Fruit fly (Drosophila melanogaster) whole organism, embryonic: ENCODE results near the gene CG14194.

ENCODE experiments used
- CG10543 ChIP-seq: fragments of 200-800 bp; sonication (Bioruptor generic); optimal IDR thresholded peaks from 3 replicates; lab custom pipeline; 2017; ENCODE audit warnings: missing biosample characterization, mild to moderate bottlenecking, missing genetic modification characterization, moderate library complexity
- CG10979 ChIP-seq: fragments of 200-800 bp; sonication (Bioruptor generic); optimal IDR thresholded peaks from 2 replicates; lab custom pipeline; 2018; ENCODE audit warnings: missing biosample characterization, mild to moderate bottlenecking, missing genetic modification characterization, moderate library complexity
- CG11723 ChIP-seq: fragments of 200-800 bp; sonication (Bioruptor generic); optimal IDR thresholded peaks from 2 replicates; lab custom pipeline; 2017; ENCODE audit warnings: missing biosample characterization, mild to moderate bottlenecking, missing genetic modification characterization
- CG13123 ChIP-seq: fragments of 200-800 bp; sonication (Bioruptor generic); optimal IDR thresholded peaks from 2 replicates; lab custom pipeline; 2016; ENCODE audit warnings: missing biosample characterization, missing genetic modification characterization
- CG13424 ChIP-seq: fragments of 200-800 bp; sonication (Bioruptor generic); optimal IDR thresholded peaks from 2 replicates; lab custom pipeline; 2019; ENCODE audit warnings: missing biosample characterization, mild to moderate bottlenecking, missing genetic modification characterization, moderate library complexity
- CG15479 ChIP-seq: fragments of 200-800 bp; sonication (Bioruptor generic); optimal IDR thresholded peaks from 3 replicates; lab custom pipeline; 2019; ENCODE audit warnings: missing biosample characterization, mild to moderate bottlenecking, missing genetic modification characterization, moderate library complexity
- CG15514 ChIP-seq: fragments of 200-800 bp; sonication (Bioruptor generic); optimal IDR thresholded peaks from 3 replicates; lab custom pipeline; 2017; ENCODE audit warnings: missing biosample characterization, missing genetic modification characterization, mild to moderate bottlenecking, moderate library complexity, missing genetic modification reagents
- CG16779 ChIP-seq: fragments of 200-800 bp; sonication (Bioruptor generic); IDR thresholded peaks from 2 replicates; pipeline ENCODE4 v1.3.6; 2022; ENCODE audit warnings: missing biosample characterization, missing genetic modification characterization
- CG16813 ChIP-seq: fragments of 200-800 bp; sonication (Bioruptor generic); IDR thresholded peaks from 3 replicates; pipeline ENCODE4 v1.3.6; 2022; ENCODE audit warnings: missing biosample characterization, missing genetic modification characterization; ENCODE audit not compliant: partially characterized antibody
- CG18619 ChIP-seq: fragments of 200-800 bp; sonication (Bioruptor generic); optimal IDR thresholded peaks from 3 replicates; lab custom pipeline; 2017; ENCODE audit warnings: missing biosample characterization, mild to moderate bottlenecking, missing genetic modification characterization
- CG2116 ChIP-seq: fragments of 200-800 bp; sonication (Bioruptor generic); optimal IDR thresholded peaks from 3 replicates; lab custom pipeline; 2018; ENCODE audit warnings: missing biosample characterization, mild to moderate bottlenecking, missing genetic modification characterization
- CG2678 ChIP-seq: fragments of 200-800 bp; sonication (Bioruptor generic); optimal IDR thresholded peaks from 3 replicates; lab custom pipeline; 2019; ENCODE audit warnings: missing biosample characterization, mild to moderate bottlenecking, missing genetic modification characterization, moderate library complexity
- CG2889 ChIP-seq: fragments of 200-800 bp; sonication (Bioruptor generic); IDR thresholded peaks from 3 replicates; pipeline ENCODE4 v1.3.6; 2022; ENCODE audit warnings: missing biosample characterization, missing genetic modification characterization
- CG30403 ChIP-seq: fragments of 200-800 bp; sonication (Bioruptor generic); optimal IDR thresholded peaks from 3 replicates; lab custom pipeline; 2016; ENCODE audit warnings: missing biosample characterization, missing genetic modification characterization
- CG32772 ChIP-seq: fragments of 200-800 bp; sonication (Bioruptor generic); IDR thresholded peaks from 2 replicates; pipeline ENCODE4 v1.3.6; 2022; ENCODE audit warnings: missing biosample characterization, missing genetic modification characterization
- CG4282 ChIP-seq: fragments of 200-800 bp; sonication (Bioruptor generic); optimal IDR thresholded peaks from 2 replicates; lab custom pipeline; 2016; ENCODE audit warnings: missing biosample characterization, missing genetic modification characterization
- CG8290 ChIP-seq, 3 experiments: fragments of 200-800 bp; sonication (Bioruptor generic); optimal IDR thresholded peaks; 2 replicates each; lab custom pipeline; 2016 to 2019; ENCODE audit warnings: missing biosample characterization in 3 of 3, missing genetic modification characterization in 3 of 3, mild to moderate bottlenecking in 2 of 3, moderate library complexity in 1 of 3
- CG8765 ChIP-seq: fragments of 200-800 bp; sonication (Bioruptor generic); IDR thresholded peaks from 2 replicates; pipeline ENCODE4 v1.3.6; 2022; ENCODE audit warnings: missing biosample characterization, missing genetic modification characterization
- CG8924 ChIP-seq: fragments of 200-800 bp; optimal IDR thresholded peaks from 3 replicates; lab custom pipeline; 2019; ENCODE audit warnings: missing biosample characterization, mild to moderate bottlenecking, missing genetic modification characterization, moderate library complexity
- CG8944 ChIP-seq: fragments of 200-800 bp; sonication (Bioruptor generic); optimal IDR thresholded peaks from 3 replicates; lab custom pipeline; 2016; ENCODE audit warnings: missing biosample characterization, missing genetic modification characterization
- CG9797 ChIP-seq: fragments of 200-800 bp; sonication (Bioruptor generic); optimal IDR thresholded peaks from 3 replicates; lab custom pipeline; 2018; ENCODE audit warnings: missing biosample characterization, mild to moderate bottlenecking, missing genetic modification characterization
- CTCF ChIP-seq: fragments of 200-800 bp; sonication (Bioruptor generic); optimal IDR thresholded peaks from 2 replicates; lab custom pipeline; 2017; ENCODE audit warnings: missing biosample characterization, mild to moderate bottlenecking, missing genetic modification characterization, moderate library complexity
- Dek ChIP-seq: fragments of 200-800 bp; sonication (Bioruptor generic); optimal IDR thresholded peaks from 3 replicates; lab custom pipeline; 2019; ENCODE audit warnings: missing biosample characterization, mild to moderate bottlenecking, missing genetic modification characterization, moderate library complexity
- Ets65A ChIP-seq: fragments of 200-800 bp; sonication (Bioruptor generic); peaks from one replicate; lab custom pipeline; 2016; ENCODE audit warnings: missing biosample characterization, missing genetic modification characterization
- Gug ChIP-seq: fragments of 200-800 bp; sonication (Bioruptor generic); IDR thresholded peaks from 4 replicates; pipeline ENCODE4 v1.3.6; 2022; ENCODE audit warnings: missing biosample characterization, missing genetic modification characterization
- HLHmδ ChIP-seq: fragments of 200-800 bp; sonication (Bioruptor generic); optimal IDR thresholded peaks from 2 replicates; lab custom pipeline; 2018; ENCODE audit warnings: missing biosample characterization, mild to moderate bottlenecking, missing genetic modification characterization, moderate library complexity
- Hr51 ChIP-seq, 2 experiments: fragments of 200-800 bp; sonication (Bioruptor generic); optimal IDR thresholded peaks; 2 replicates in 1 of 2; 3 replicates in 1 of 2; lab custom pipeline; 2016 to 2018; ENCODE audit warnings: missing biosample characterization in 2 of 2, missing genetic modification characterization in 2 of 2, mild to moderate bottlenecking in 1 of 2, moderate library complexity in 1 of 2
- Kr ChIP-seq: fragments of 200-800 bp; sonication (Bioruptor generic); optimal IDR thresholded peaks from 2 replicates; lab custom pipeline; 2017; ENCODE audit warnings: missing biosample characterization, mild to moderate bottlenecking, missing genetic modification characterization
- Med ChIP-seq: fragments of 200-800 bp; sonication (Bioruptor generic); peaks from one replicate; lab custom pipeline; 2016; ENCODE audit warnings: missing biosample characterization, missing genetic modification characterization, mild to moderate bottlenecking, inconsistent platforms, moderate library complexity
- Opbp ChIP-seq: fragments of 200-800 bp; sonication (Bioruptor generic); IDR thresholded peaks from 3 replicates; pipeline ENCODE4 v1.3.6; 2022; ENCODE audit warnings: missing biosample characterization, missing genetic modification characterization; ENCODE audit not compliant: partially characterized antibody
- Poxn ChIP-seq: fragments of 200-800 bp; sonication (Bioruptor generic); IDR thresholded peaks from 2 replicates; pipeline ENCODE4 v1.3.6; 2022; ENCODE audit warnings: missing biosample characterization, missing genetic modification characterization
- Sry-δ ChIP-seq: fragments of 200-800 bp; sonication (Bioruptor generic); optimal IDR thresholded peaks from 2 replicates; lab custom pipeline; 2016; ENCODE audit warnings: missing biosample characterization, missing genetic modification characterization
- ac ChIP-seq: fragments of 200-800 bp; sonication (Bioruptor generic); optimal IDR thresholded peaks from 3 replicates; lab custom pipeline; 2017; ENCODE audit warnings: missing biosample characterization, mild to moderate bottlenecking, missing genetic modification characterization
- cato ChIP-seq: fragments of 200-800 bp; sonication (Bioruptor generic); optimal IDR thresholded peaks from 2 replicates; lab custom pipeline; 2016; ENCODE audit warnings: missing biosample characterization, missing genetic modification characterization, borderline replicate concordance
- croc ChIP-seq: fragments of 200-800 bp; sonication (Bioruptor generic); conservative IDR thresholded peaks from 3 replicates; pipeline ENCODE4 v1.3.6; 2022; ENCODE audit warnings: missing biosample characterization, missing genetic modification characterization
- da ChIP-seq: fragments of 200-800 bp; sonication (Bioruptor generic); optimal IDR thresholded peaks from 2 replicates; lab custom pipeline; 2016; ENCODE audit warnings: missing biosample characterization, missing genetic modification characterization
- emc ChIP-seq: fragments of 200-800 bp; sonication (Bioruptor generic); optimal IDR thresholded peaks from 2 replicates; lab custom pipeline; 2016; ENCODE audit warnings: missing biosample characterization, missing genetic modification characterization
- gce ChIP-seq: fragments of 200-800 bp; sonication (Bioruptor generic); IDR thresholded peaks from 3 replicates; pipeline ENCODE4 v1.3.6; 2022; ENCODE audit warnings: missing biosample characterization, missing genetic modification characterization
- gsb ChIP-seq: fragments of 200-800 bp; sonication (Bioruptor generic); IDR thresholded peaks from 2 replicates; pipeline ENCODE4 v1.3.6; 2022; ENCODE audit warnings: missing biosample characterization, missing genetic modification characterization
- gsb-n ChIP-seq: fragments of 200-800 bp; sonication (Bioruptor generic); optimal IDR thresholded peaks from 3 replicates; lab custom pipeline; 2018; ENCODE audit warnings: missing biosample characterization, mild to moderate bottlenecking, missing genetic modification characterization
- gt ChIP-seq: fragments of 200-800 bp; sonication (Bioruptor generic); IDR thresholded peaks from 2 replicates; pipeline ENCODE4 v1.3.6; 2022; ENCODE audit warnings: missing biosample characterization, missing genetic modification characterization
- ham ChIP-seq: fragments of 200-800 bp; sonication (Bioruptor generic); IDR thresholded peaks from 2 replicates; pipeline ENCODE4 v1.3.6; 2022; ENCODE audit warnings: missing biosample characterization, missing genetic modification characterization
- lbe ChIP-seq: fragments of 200-800 bp; sonication (Bioruptor generic); optimal IDR thresholded peaks from 2 replicates; lab custom pipeline; 2016; ENCODE audit warnings: missing biosample characterization, mild to moderate bottlenecking, missing genetic modification characterization
- pfk ChIP-seq: fragments of 200-800 bp; sonication (Bioruptor generic); optimal IDR thresholded peaks from 2 replicates; lab custom pipeline; 2018; ENCODE audit warnings: missing biosample characterization, mild to moderate bottlenecking, missing genetic modification characterization, moderate library complexity
- sens ChIP-seq: fragments of 200-800 bp; sonication (Bioruptor generic); peaks from one replicate; lab custom pipeline; 2016; ENCODE audit warnings: missing biosample characterization, missing genetic modification characterization
- tll ChIP-seq, 2 experiments: fragments of 200-800 bp in 1 of 2; fragments of >200 bp in 1 of 2; sonication (Bioruptor generic) in 1 of 2; optimal IDR thresholded peaks; 2 replicates each; lab custom pipeline; 2017 to 2019; ENCODE audit warnings: missing biosample characterization in 2 of 2, missing genetic modification characterization in 2 of 2, mild to moderate bottlenecking in 1 of 2, moderate library complexity in 1 of 2
- ttk ChIP-seq: fragments of 200-800 bp; sonication (Bioruptor generic); IDR thresholded peaks from 2 replicates; pipeline ENCODE4 v2.1.2; 2022; ENCODE audit warnings: missing biosample characterization, missing genetic modification characterization
- vnd ChIP-seq: fragments of 200-800 bp; sonication (Bioruptor generic); IDR thresholded peaks from 3 replicates; pipeline ENCODE4 v1.3.6; 2022; ENCODE audit warnings: missing biosample characterization, missing genetic modification characterization; ENCODE audit not compliant: partially characterized antibody
- zen2 ChIP-seq: fragments of 200-800 bp; sonication (Bioruptor generic); IDR thresholded peaks from 3 replicates; pipeline ENCODE4 v1.3.6; 2022; ENCODE audit warnings: missing biosample characterization, missing genetic modification characterization; ENCODE audit not compliant: partially characterized antibody
- zfh2 ChIP-seq: fragments of 200-800 bp; sonication (Bioruptor generic); optimal IDR thresholded peaks from 2 replicates; lab custom pipeline; 2016; ENCODE audit warnings: missing biosample characterization, missing genetic modification characterization

The CG14194 gene

dm6 chrX:19201630-19202029, 8.3 kb downstream of the CG14194 start, which contains the start of gene CG7990 (continued):
- TF ChIP-seq CG13424 (tag; lab: Kevin White, UChicago) (no peak), Sry-δ (GFP tag; lab: Kevin White, UChicago) (peak; percentile 23), CG2678 (tag; lab: Kevin White, UChicago) (no peak), zfh2 (GFP tag; lab: Kevin White, UChicago) (no peak), ac (GFP tag; lab: Kevin White, UChicago) (no peak), Opbp (GFP tag; lab: Robert Waterston, UW) (peak; percentile 48; the same call in 1 of the 3 replicates), CG10979 (tag; lab: Kevin White, UChicago) (no peak), CG8765 (GFP tag; lab: Robert Waterston, UW) (no peak), CG15514 (GFP tag; lab: Kevin White, UChicago) (peak; percentile 56), CG8290 (GFP tag; optimal IDR thresholded peaks at IDR 0.05; lab: Kevin White, UChicago) (no peak), CG8290 (tag; optimal IDR thresholded peaks at IDR 0.05; lab: Kevin White, UChicago) (peak in 1 of 2 experiments; percentile 61), zen2 (peak; percentile 60; the same call in 2 of the 3 replicates), CG8944 (no peak), Med (peak; percentile 73), CG32772 (no peak), CG10543 (GFP tag; lab: Kevin White, UChicago) (no peak)
- TF ChIP-seq, all 482 proteins: peak for 48

DNA sequence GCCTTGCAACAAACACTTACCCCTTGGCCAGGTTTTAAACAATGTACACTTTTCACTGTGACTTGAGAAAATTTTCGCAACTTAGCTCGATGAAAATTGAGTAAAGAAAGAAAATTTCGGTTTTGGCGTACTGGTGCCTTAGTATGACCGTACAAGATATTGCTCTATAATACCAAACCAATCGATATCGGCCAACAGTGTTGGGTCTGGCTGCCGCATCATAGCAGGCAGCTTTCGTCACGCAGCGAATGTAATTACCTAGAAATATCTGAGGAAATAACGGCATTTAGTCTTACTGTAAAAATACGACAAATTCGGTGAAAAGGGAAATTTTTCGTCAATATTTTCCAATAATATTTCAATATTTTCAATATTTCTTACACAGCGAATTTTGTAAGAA, 14.7 kb downstream of the CG14194 start, which contains the start of gene Ulp1:
TSS of gene Ulp1 (minus strand) at position 174 of the 400 bp plus-strand sequence.
- TF ChIP-seq da, result no peak
- TF ChIP-seq gsb-n (tag; lab: Kevin White, UChicago), result no peak
- TF ChIP-seq Poxn (GFP tag; lab: Robert Waterston, UW), result no peak
- no peak for TF ChIP-seq pfk (GFP tag; lab: Kevin White, UChicago)
- no peak for TF ChIP-seq Kr (GFP tag; lab: Kevin White, UChicago)
- no peak for TF ChIP-seq croc (GFP tag; lab: Robert Waterston, UW)
- peak; percentile 15 for TF ChIP-seq zfh2 (GFP tag; lab: Kevin White, UChicago)
- peak; percentile 84 for TF ChIP-seq CTCF (GFP tag; lab: Kevin White, UChicago)
- TF ChIP-seq emc, result no peak
- no peak for TF ChIP-seq Dek (tag; lab: Kevin White, UChicago)
- no peak for TF ChIP-seq lbe (GFP tag; lab: Kevin White, UChicago)
- TF ChIP-seq ham (GFP tag; lab: Robert Waterston, UW), result no peak
- TF ChIP-seq Opbp (GFP tag; lab: Robert Waterston, UW), result peak; percentile 62; the same call in 2 of the 3 replicates
- TF ChIP-seq CG4282 (GFP tag; lab: Kevin White, UChicago), result no peak
- no peak for TF ChIP-seq gsb
- TF ChIP-seq CG30403 (GFP tag; lab: Kevin White, UChicago), result no peak
- peak; percentile 60 for TF ChIP-seq Ets65A (GFP tag; lab: Kevin White, UChicago)
- TF ChIP-seq vnd (GFP tag; lab: Robert Waterston, UW), result no peak
- TF ChIP-seq CG9797 (GFP tag; lab: Kevin White, UChicago), result peak; percentile 80
- TF ChIP-seq CG16779 (GFP tag; lab: Robert Waterston, UW), result no peak
- TF ChIP-seq cato (GFP tag; lab: Kevin White, UChicago), result no peak
- no peak for TF ChIP-seq CG18619
- TF ChIP-seq gce (GFP tag; lab: Robert Waterston, UW), result no peak
- peak; percentile 65 for TF ChIP-seq CG2116
- no peak for TF ChIP-seq CG15479 (GFP tag; lab: Kevin White, UChicago)
- peak; percentile 71 for TF ChIP-seq sens (GFP tag; lab: Kevin White, UChicago)
- TF ChIP-seq ttk (GFP tag; lab: Robert Waterston, UW), result no peak
- peak in 1 of 2 experiments; percentile 14 for TF ChIP-seq Hr51 (GFP tag; optimal IDR thresholded peaks at IDR 0.05; lab: Kevin White, UChicago)
- no peak for TF ChIP-seq CG2889 (GFP tag; lab: Robert Waterston, UW)
- no peak for TF ChIP-seq CG13123
- peak; percentile 5 for TF ChIP-seq CG8924 (tag; lab: Kevin White, UChicago)
- no peak for TF ChIP-seq HLHmδ (GFP tag; lab: Kevin White, UChicago)
- TF ChIP-seq CG16813 (GFP tag; lab: Robert Waterston, UW), result peak; percentile 30; the same call in 1 of the 3 replicates
- no peak for TF ChIP-seq gt
- TF ChIP-seq Gug (GFP tag; lab: Robert Waterston, UW), result no peak
- no peak for TF ChIP-seq CG11723 (GFP tag; lab: Kevin White, UChicago)
- no peak for TF ChIP-seq tll (GFP tag; optimal IDR thresholded peaks at IDR 0.05; lab: Kevin White, UChicago)
